Worm (Caenorhabditis elegans) whole organism, mixed stage, embryonic: ENCODE results near the gene Y47C4A.1.
"Not testable (repeated sequence)": the region's sequence is repeated elsewhere in the genome, so short reads cannot be mapped to it uniquely, and the experiment has no call there.

ENCODE experiments used
- M03D4.4 ChIP-seq: sonication (generic microtip); optimal IDR thresholded peaks from 2 replicates; lab custom pipeline; 2017; ENCODE audit warnings: mild to moderate bottlenecking, missing genetic modification characterization, missing compliant biosample characterization
- bed-3 ChIP-seq: fragments of 200-800 bp; sonication (Bioruptor generic); optimal IDR thresholded peaks from 3 replicates; lab custom pipeline; 2018; ENCODE audit warnings: mild to moderate bottlenecking, missing genetic modification characterization, moderate library complexity, missing compliant biosample characterization
- ceh-39 ChIP-seq: fragments of 150-350 bp; optimal IDR thresholded peaks from 2 replicates; lab custom pipeline; 2014; ENCODE audit warnings: missing biosample characterization, missing genetic modification characterization
- ceh-43 ChIP-seq: fragments of 200-800 bp; sonication (Bioruptor generic); optimal IDR thresholded peaks from 2 replicates; lab custom pipeline; 2018; ENCODE audit warnings: mild to moderate bottlenecking, missing genetic modification characterization, moderate library complexity, missing compliant biosample characterization
- ceh-83 ChIP-seq: fragments of 200-800 bp; sonication (Bioruptor generic); optimal IDR thresholded peaks from 2 replicates; lab custom pipeline; 2018; ENCODE audit warnings: mild to moderate bottlenecking, missing genetic modification characterization, missing compliant biosample characterization
- ces-1 ChIP-seq: fragments of 150-350 bp; optimal IDR thresholded peaks from 2 replicates; lab custom pipeline; 2014; ENCODE audit warnings: missing biosample characterization, missing genetic modification reagents, missing genetic modification characterization
- cnd-1 ChIP-seq: fragments of 200-800 bp; sonication (Bioruptor generic); optimal IDR thresholded peaks from 2 replicates; lab custom pipeline; 2018; ENCODE audit warnings: mild to moderate bottlenecking, missing genetic modification characterization, missing compliant biosample characterization
- elt-3 ChIP-seq: fragments of 150-350 bp; optimal IDR thresholded peaks from 2 replicates; lab custom pipeline; 2014; ENCODE audit warnings: missing biosample characterization, missing genetic modification characterization
- flh-1 ChIP-seq: fragments of 200-800 bp; sonication (Bioruptor generic); optimal IDR thresholded peaks from 2 replicates; lab custom pipeline; 2018; ENCODE audit warnings: mild to moderate bottlenecking, missing genetic modification characterization, moderate library complexity, missing compliant biosample characterization
- hlh-1 ChIP-seq: fragments of 150-350 bp; optimal IDR thresholded peaks from 2 replicates; lab custom pipeline; 2014; ENCODE audit warnings: missing biosample characterization, missing genetic modification reagents, missing genetic modification characterization
- lsy-2 ChIP-seq: fragments of 150-350 bp; optimal IDR thresholded peaks from 2 replicates; lab custom pipeline; 2014; ENCODE audit warnings: missing biosample characterization, missing genetic modification characterization
- mab-5 ChIP-seq: fragments of 150-350 bp; optimal IDR thresholded peaks from 2 replicates; lab custom pipeline; 2014; ENCODE audit warnings: missing biosample characterization, missing genetic modification characterization
- mls-2 ChIP-seq: sonication (generic microtip); optimal IDR thresholded peaks from 2 replicates; lab custom pipeline; 2016; ENCODE audit warnings: mild to moderate bottlenecking, missing genetic modification characterization, moderate library complexity, missing compliant biosample characterization
- nhr-12 ChIP-seq: fragments of 150-350 bp; optimal IDR thresholded peaks from 2 replicates; lab custom pipeline; 2014; ENCODE audit warnings: missing biosample characterization, missing genetic modification characterization
- nhr-2 ChIP-seq: fragments of 150-350 bp; optimal IDR thresholded peaks from 2 replicates; lab custom pipeline; 2014; ENCODE audit warnings: missing biosample characterization, missing genetic modification characterization
- nhr-28 ChIP-seq: fragments of 150-350 bp; optimal IDR thresholded peaks from 2 replicates; lab custom pipeline; 2014; ENCODE audit warnings: missing biosample characterization, missing genetic modification characterization
- nhr-76 ChIP-seq: sonication (generic microtip); optimal IDR thresholded peaks from 2 replicates; lab custom pipeline; 2017; ENCODE audit warnings: missing biosample characterization, missing genetic modification characterization
- pha-4 ChIP-seq: fragments of 150-350 bp; optimal IDR thresholded peaks from 2 replicates; lab custom pipeline; 2018; ENCODE audit warnings: missing biosample characterization, missing genetic modification reagents, missing genetic modification characterization
- snpc-4 ChIP-seq: fragments of 150-350 bp; optimal IDR thresholded peaks from 2 replicates; lab custom pipeline; 2014; ENCODE audit warnings: missing biosample characterization, missing genetic modification characterization
- sptf-1 ChIP-seq: sonication (generic microtip); optimal IDR thresholded peaks from 2 replicates; lab custom pipeline; 2017; ENCODE audit warnings: mild to moderate bottlenecking, missing genetic modification characterization, moderate library complexity, missing compliant biosample characterization
- tbx-8 ChIP-seq: fragments of 200-800 bp; sonication (Bioruptor generic); optimal IDR thresholded peaks from 2 replicates; lab custom pipeline; 2018; ENCODE audit warnings: mild to moderate bottlenecking, missing genetic modification characterization, moderate library complexity, missing compliant biosample characterization
- unc-120 ChIP-seq: sonication (generic microtip); optimal IDR thresholded peaks from 2 replicates; lab custom pipeline; 2017; ENCODE audit warnings: missing genetic modification characterization, missing compliant biosample characterization; ENCODE audit not compliant: poor library complexity, severe bottlenecking
- unc-39 ChIP-seq: fragments of 150-350 bp; optimal IDR thresholded peaks from 2 replicates; lab custom pipeline; 2014; ENCODE audit warnings: missing biosample characterization, missing genetic modification characterization
- unc-62 ChIP-seq: fragments of 150-350 bp; optimal IDR thresholded peaks from 2 replicates; lab custom pipeline; 2014; ENCODE audit warnings: missing biosample characterization, missing genetic modification reagents, missing genetic modification characterization
- zip-8 ChIP-seq: fragments of 150-350 bp; optimal IDR thresholded peaks from 2 replicates; lab custom pipeline; 2014; ENCODE audit warnings: missing biosample characterization, missing genetic modification characterization
- ztf-11 ChIP-seq: fragments of 150-350 bp; optimal IDR thresholded peaks from 2 replicates; lab custom pipeline; 2014; ENCODE audit warnings: missing biosample characterization, missing genetic modification characterization

Gene Y47C4A.1

DNA sequence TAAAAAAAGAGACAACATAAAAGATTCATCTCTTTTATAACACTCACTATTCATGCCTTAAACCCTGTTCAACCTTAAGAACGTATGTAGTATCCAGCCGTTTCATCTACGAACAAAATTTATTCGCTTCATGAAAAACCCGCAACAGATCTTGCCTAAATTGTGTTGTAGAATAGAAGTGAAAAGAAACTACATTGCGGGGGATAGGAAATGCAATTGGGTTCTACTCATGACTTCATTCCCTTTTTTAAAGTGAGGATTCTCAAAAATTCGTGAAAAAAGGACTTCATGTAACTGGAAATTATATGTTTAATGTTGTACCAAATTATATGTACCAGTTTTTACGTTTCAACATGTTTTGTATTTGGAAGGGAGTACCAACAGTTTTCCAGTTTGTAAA lies 23.1 kb upstream of the Y47C4A.1 start:
- TF ChIP-seq ces-1 (GFP tag; lab: Kevin White, UChicago) (peak; percentile 66), nhr-2 (no peak)

DNA sequence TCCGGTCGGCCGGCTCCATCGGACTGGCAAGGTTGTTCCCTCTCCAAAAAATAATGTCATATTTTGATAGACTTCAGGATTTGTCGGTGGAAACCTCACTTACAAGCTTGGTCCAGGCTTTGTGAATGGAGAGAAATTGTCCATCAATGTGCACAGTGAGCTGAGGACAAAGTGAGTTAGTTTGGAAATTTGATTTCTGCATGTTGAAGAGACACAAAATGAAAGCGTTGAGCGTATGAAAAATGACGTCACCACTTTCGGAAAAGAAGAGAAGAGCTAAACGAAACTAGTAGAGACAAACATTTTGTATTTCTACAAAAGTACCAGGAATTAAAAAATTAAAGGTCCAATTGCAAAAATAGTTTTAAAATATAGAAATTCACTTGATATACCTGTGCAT lies 19.0 kb upstream of the Y47C4A.1 start:
- TF ChIP-seq flh-1 (GFP tag; lab: Kevin White, UChicago) (no peak), ces-1 (GFP tag; lab: Kevin White, UChicago) (peak; percentile 92)

DNA sequence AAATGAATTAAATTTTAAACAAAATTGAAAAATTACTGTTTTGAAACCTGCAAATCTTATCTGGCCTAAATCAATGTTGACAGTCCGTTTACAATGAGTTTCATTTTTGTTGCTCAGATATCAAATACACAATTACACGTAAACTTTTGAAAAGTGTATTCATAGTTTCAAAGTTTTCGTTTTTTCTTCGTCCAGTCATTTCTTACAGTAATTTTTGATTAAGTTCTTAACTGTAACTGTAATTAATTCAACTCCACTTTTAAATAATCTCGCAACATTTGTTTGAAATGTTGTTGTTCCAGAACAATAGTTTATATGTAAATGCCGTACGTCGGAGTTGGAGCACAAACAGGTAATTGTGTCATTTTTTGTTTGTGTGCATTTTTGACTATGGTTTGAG lies 15.5 kb upstream of the Y47C4A.1 start, which contains the start of gene gcp-2.1:
gcp-2.1 (plus strand) TSS at position 301 of the 400 bp plus-strand sequence.
- TF ChIP-seq nhr-2, result no peak
- TF ChIP-seq nhr-76 (tag; lab: Kevin White, UChicago), result no peak
- no peak for TF ChIP-seq snpc-4 (tag; lab: Kevin White, UChicago)
- no peak for TF ChIP-seq unc-62 (GFP tag; lab: Kevin White, UChicago)
- TF ChIP-seq ztf-11 (tag; lab: Kevin White, UChicago), result no peak
- no peak for TF ChIP-seq cnd-1
- no peak for TF ChIP-seq hlh-1 (tag; lab: Kevin White, UChicago)
- no peak for TF ChIP-seq ceh-39 (tag; lab: Kevin White, UChicago)
- TF ChIP-seq nhr-12 (tag; lab: Kevin White, UChicago), result no peak
- TF ChIP-seq mls-2 (tag; lab: Kevin White, UChicago), result no peak
- TF ChIP-seq lsy-2 (tag; lab: Kevin White, UChicago), result no peak
- no peak for TF ChIP-seq ceh-83
- no peak for TF ChIP-seq sptf-1
- TF ChIP-seq unc-39 (tag; lab: Kevin White, UChicago), result no peak
- TF ChIP-seq tbx-8 (GFP tag; lab: Kevin White, UChicago), result no peak
- TF ChIP-seq mab-5 (tag; lab: Kevin White, UChicago), result no peak
- no peak for TF ChIP-seq flh-1 (GFP tag; lab: Kevin White, UChicago)

DNA sequence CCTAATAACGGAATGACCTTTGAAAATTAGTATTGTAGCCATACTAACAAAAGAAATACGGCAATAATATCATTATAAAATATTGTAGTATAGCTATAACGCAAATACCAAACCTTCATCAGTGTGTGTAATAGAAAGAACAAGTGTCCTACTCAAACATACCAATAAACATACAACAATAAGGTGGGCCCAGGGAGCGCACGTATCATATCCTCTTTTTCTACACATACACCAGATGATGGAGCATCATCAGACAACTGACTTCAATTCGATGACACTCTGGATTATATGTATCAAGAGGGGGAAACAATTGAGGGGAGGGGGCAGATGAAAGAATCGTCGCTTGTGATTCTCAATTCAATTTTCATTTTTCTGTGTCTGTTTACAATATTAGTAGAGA lies 14.2 kb upstream of the Y47C4A.1 start:
- TF ChIP-seq nhr-28 (tag; lab: Kevin White, UChicago) (no peak), zip-8 (tag; lab: Kevin White, UChicago) (no peak), ces-1 (GFP tag; lab: Kevin White, UChicago) (no peak), hlh-1 (tag; lab: Kevin White, UChicago) (peak; percentile 78), unc-39 (tag; lab: Kevin White, UChicago) (no peak), unc-120 (no peak)

- TF ChIP-seq bed-3 (GFP tag; lab: Kevin White, UChicago) (no peak), pha-4 (tag; lab: Kevin White, UChicago) (no peak), elt-3 (no peak), mab-5 (tag; lab: Kevin White, UChicago) (no peak), ceh-39 (tag; lab: Kevin White, UChicago) (no peak), mls-2 (tag; lab: Kevin White, UChicago) (no peak)
Measured at ce11 chrX:299090-299489, 13.1 kb upstream of the Y47C4A.1 start.

ce11 chrX:296934-297333 lies 10.9 kb upstream of the Y47C4A.1 start, which contains the start of gene R57.2:
TSS of gene R57.2 (plus strand) at chrX:297234.
- TF ChIP-seq M03D4.4, result no peak
- TF ChIP-seq zip-8 (tag; lab: Kevin White, UChicago), result no peak

DNA sequence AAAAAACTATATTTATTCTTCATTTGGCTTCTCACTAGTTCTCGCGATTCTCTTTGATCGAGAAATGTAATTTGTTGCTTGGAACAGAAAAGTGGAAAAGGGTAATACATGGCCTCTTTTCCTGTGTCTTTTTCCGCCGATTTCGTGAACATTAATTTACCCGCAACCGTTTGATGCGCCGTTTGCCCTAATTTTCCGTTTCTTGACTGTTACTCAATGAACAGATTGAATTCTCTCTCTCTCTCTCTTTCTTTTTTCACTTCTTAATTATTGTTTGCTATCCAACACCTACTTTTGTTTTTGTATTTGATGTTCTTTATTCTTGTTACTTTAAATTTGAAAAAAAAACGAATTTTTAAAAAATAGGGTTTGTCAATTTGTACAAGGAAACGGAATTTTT lies 9.7 kb upstream of the Y47C4A.1 start:
- TF ChIP-seq ceh-39 (tag; lab: Kevin White, UChicago), result no peak
- no peak for TF ChIP-seq nhr-76 (tag; lab: Kevin White, UChicago)
- no peak for TF ChIP-seq nhr-2
- no peak for TF ChIP-seq sptf-1
- TF ChIP-seq snpc-4 (tag; lab: Kevin White, UChicago), result no peak
- no peak for TF ChIP-seq nhr-12 (tag; lab: Kevin White, UChicago)
- TF ChIP-seq unc-62 (GFP tag; lab: Kevin White, UChicago), result no peak
- TF ChIP-seq ceh-43 (GFP tag; lab: Kevin White, UChicago), result no peak

DNA sequence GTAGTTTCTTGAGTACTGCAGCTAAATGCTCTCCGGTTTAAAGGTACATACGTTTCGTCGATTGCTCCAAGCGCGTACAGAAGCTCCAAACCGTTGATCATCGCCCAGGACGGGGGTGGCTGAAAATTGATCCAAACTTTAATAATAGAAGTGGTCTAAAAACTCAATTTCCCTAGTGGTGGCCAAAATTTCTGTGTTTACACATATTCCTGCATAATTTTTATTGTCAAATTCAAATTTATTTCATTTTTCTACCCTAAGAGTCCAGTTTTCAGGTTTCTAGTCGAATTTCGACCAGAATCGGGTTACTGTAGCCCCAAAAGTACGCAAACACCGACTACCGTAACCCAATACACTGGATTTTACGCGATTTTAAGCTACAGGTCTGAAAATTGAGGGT lies 12.1 kb downstream of the Y47C4A.1 start, which contains the start of gene Y108F1.5:
Y108F1.5 (minus strand) TSS at position 101 of the 400 bp plus-strand sequence.
- not testable (repeated sequence) for TF ChIP-seq hlh-1 (tag; lab: Kevin White, UChicago); cnd-1; snpc-4 (tag; lab: Kevin White, UChicago)
- TF ChIP-seq, all 35 proteins: peak for 0; not testable (repeated sequence) for 35
